Fruit fly (Drosophila melanogaster): Measurements from ENCODE around the gene CG8534.

dm6 chr3R:9784341-9785062 is 28.0 kb upstream of the CG8534 start, which contains the start of the genes MtnA and CG8500:
- TF ChIP-seq psq (GFP tag; optimal IDR thresholded peaks at IDR 0.05) (no peak), CG11085 (GFP tag; IDR thresholded peaks at IDR 0.05) (no peak), CG3407 (GFP tag; optimal IDR thresholded peaks at IDR 0.05) (no peak), gfzf (GFP tag; optimal IDR thresholded peaks at IDR 0.05) (no peak), CG16863 (GFP tag; optimal IDR thresholded peaks at IDR 0.05) (no peak), CG6854 (GFP tag; optimal IDR thresholded peaks at IDR 0.05) (no peak), peb (GFP tag; IDR thresholded peaks at IDR 0.05) (no peak), Dek (tag; optimal IDR thresholded peaks at IDR 0.05) (peak; percentile 53), nerfin-2 (GFP tag; IDR thresholded peaks at IDR 0.05; ENCODE audit: partially characterized antibody) (no peak), trem (tag; optimal IDR thresholded peaks at IDR 0.05) (no peak), bowl (GFP tag; IDR thresholded peaks at IDR 0.05) (no peak), cg (GFP tag; optimal IDR thresholded peaks at IDR 0.05) (no peak), kni (GFP tag; optimal IDR thresholded peaks at IDR 0.05) (no peak), sd (tag; optimal IDR thresholded peaks at IDR 0.05) (no peak)

Data from whole organism, embryonic.